Worm (Caenorhabditis elegans) whole organism, young adult: ENCODE measurements around the gene H19J13.2.
A peak's percentile ranks its signal among the peaks of the same experiment; 100 is the strongest.

Experiments used
- F39B2.1 ChIP-seq: fragments of 200-800 bp; sonication (Bioruptor generic); IDR thresholded peaks from 2 replicates; pipeline ENCODE4 v1.3.6; 2022; ENCODE audit warnings: missing genetic modification reagents, missing genetic modification characterization, missing compliant biosample characterization
- F49E8.2 ChIP-seq: sonication (generic microtip); optimal IDR thresholded peaks from 3 replicates; lab custom pipeline; 2017; ENCODE audit warnings: missing genetic modification characterization, mild to moderate bottlenecking, missing compliant biosample characterization, antibody characterized with exemption, moderate library complexity; ENCODE audit not compliant: insufficient read depth
- ama-1 ChIP-seq, 3 experiments: fragments of 150-350 bp in 1 of 3; sonication (generic microtip) in 2 of 3; optimal IDR thresholded peaks; 2 replicates each; lab custom pipeline; 2014 to 2018; ENCODE audit warnings: missing biosample characterization in 2 of 3, missing genetic modification characterization in 2 of 3, missing genetic modification reagents in 2 of 3
- atf-7 ChIP-seq: sonication (generic microtip); optimal IDR thresholded peaks from 2 replicates; lab custom pipeline; 2017; ENCODE audit warnings: mild to moderate bottlenecking, missing genetic modification characterization, missing compliant biosample characterization
- hmg-20 ChIP-seq: fragments of 200-800 bp; sonication (Bioruptor generic); IDR thresholded peaks from 2 replicates; pipeline ENCODE4 v1.3.6; 2022; ENCODE audit warnings: missing genetic modification reagents, missing genetic modification characterization, missing compliant biosample characterization
- nhr-80 ChIP-seq: sonication (generic microtip); optimal IDR thresholded peaks from 2 replicates; lab custom pipeline; 2016; ENCODE audit warnings: missing genetic modification characterization, missing compliant biosample characterization
- snpc-3.4 ChIP-seq: sonication (generic microtip); optimal IDR thresholded peaks from 2 replicates; lab custom pipeline; 2017; ENCODE audit warnings: missing genetic modification characterization, mild to moderate bottlenecking, missing compliant biosample characterization, antibody characterized with exemption, moderate library complexity, missing genotype, missing genetic modification reagents
- unc-62 ChIP-seq: fragments of 150-350 bp; optimal IDR thresholded peaks from 2 replicates; lab custom pipeline; 2014; ENCODE audit warnings: missing biosample characterization, missing genetic modification reagents, missing genetic modification characterization
- ztf-22 ChIP-seq: fragments of 200-800 bp; sonication (Bioruptor generic); optimal IDR thresholded peaks from 2 replicates; lab custom pipeline; 2018; ENCODE audit warnings: mild to moderate bottlenecking, missing genetic modification characterization, moderate library complexity, missing compliant biosample characterization

DNA sequence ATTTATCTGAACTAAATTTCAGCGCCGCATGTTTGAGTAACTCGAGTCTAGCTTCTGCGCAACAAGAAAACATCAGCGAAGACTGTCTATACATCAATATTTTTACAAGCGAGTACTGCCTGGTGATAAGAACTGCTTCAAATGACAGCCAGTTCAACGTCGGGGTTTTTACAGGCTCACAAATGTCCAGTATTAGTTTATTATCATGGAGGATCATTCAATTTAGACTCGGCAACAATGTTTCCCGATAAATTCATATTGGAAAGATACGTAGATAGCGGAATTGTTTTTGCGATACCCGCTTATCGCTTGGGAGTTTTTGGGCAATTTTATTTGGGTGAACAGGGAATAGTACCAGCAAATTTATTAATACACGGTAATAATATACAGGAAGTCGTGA, 43.4 kb downstream of the H19J13.2 start:
- TF ChIP-seq unc-62 (no peak), atf-7 (no peak), ztf-22 (GFP tag; lab: Kevin White, UChicago) (no peak), F49E8.2 (tag; lab: Kevin White, UChicago) (no peak), snpc-3.4 (no peak), hmg-20 (GFP tag; lab: Robert Waterston, UW) (no peak), ama-1 (optimal IDR thresholded peaks at IDR 0.05; lab: Kevin White, UChicago) (no peak), ama-1 (GFP tag; optimal IDR thresholded peaks at IDR 0.05; lab: Kevin White, UChicago) (no peak), F39B2.1 (GFP tag; lab: Robert Waterston, UW) (no peak), nhr-80 (tag; lab: Kevin White, UChicago) (peak; percentile 83)
